Worm (Caenorhabditis elegans) whole organism, L2 larva: ENCODE measurements around the gene egas-3.

ENCODE experiments used
- ama-1 ChIP-seq: fragments of 150-350 bp; optimal IDR thresholded peaks from 2 replicates; lab custom pipeline; 2018; ENCODE audit warnings: inconsistent platforms
- lin-39 ChIP-seq: fragments of 150-350 bp; optimal IDR thresholded peaks from 2 replicates; lab custom pipeline; 2014; ENCODE audit warnings: missing biosample characterization, missing genetic modification reagents, missing genetic modification characterization
- nhr-11 ChIP-seq: fragments of 150-350 bp; optimal IDR thresholded peaks from 2 replicates; lab custom pipeline; 2014; ENCODE audit warnings: missing biosample characterization, missing genetic modification characterization
- nhr-12 ChIP-seq: fragments of 150-350 bp; optimal IDR thresholded peaks from 2 replicates; lab custom pipeline; 2014; ENCODE audit warnings: missing biosample characterization, missing genetic modification characterization
- ztf-11 ChIP-seq: sonication (generic microtip); optimal IDR thresholded peaks from 2 replicates; lab custom pipeline; 2017; ENCODE audit warnings: missing biosample characterization, missing genetic modification characterization

DNA sequence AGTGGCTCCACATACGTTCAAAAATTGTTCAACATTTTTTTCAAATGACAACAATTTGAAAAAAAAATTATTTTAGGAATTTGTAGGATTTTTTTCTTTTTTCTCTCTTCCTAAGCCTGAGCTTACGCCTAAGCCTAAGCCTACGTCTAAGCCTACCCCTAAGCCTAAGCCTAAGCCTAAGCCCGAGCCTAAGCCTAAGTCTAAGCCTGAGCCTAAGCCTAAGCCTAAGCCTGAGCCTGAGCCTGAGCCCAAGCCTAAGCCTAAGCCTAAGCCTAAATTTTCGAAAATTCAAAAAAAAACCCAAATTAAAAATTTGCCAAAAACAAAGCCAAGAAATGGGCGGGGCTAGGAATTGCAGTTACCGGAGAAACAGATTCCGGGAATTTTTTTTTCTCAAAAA, 38.4 kb downstream of the egas-3 start:
- TF ChIP-seq ztf-11 (tag; lab: Kevin White, UChicago) (no peak), nhr-12 (tag; lab: Kevin White, UChicago) (no peak), ama-1 (lab: Kevin White, UChicago) (no peak), lin-39 (no peak), nhr-11 (tag; lab: Kevin White, UChicago) (no peak)
